Worm (Caenorhabditis elegans) whole organism, young adult: ENCODE results near the gene C46E10.8.

Experiments used
- Y53F4B.3 ChIP-seq: fragments of 200-800 bp; sonication (Bioruptor generic); IDR thresholded peaks from 2 replicates; pipeline ENCODE4 v1.3.6; 2022; ENCODE audit warnings: missing genetic modification reagents, missing genetic modification characterization, missing compliant biosample characterization
- ama-1 ChIP-seq, 3 experiments: fragments of 150-350 bp in 1 of 3; sonication (generic microtip) in 2 of 3; optimal IDR thresholded peaks; 2 replicates each; lab custom pipeline; 2014 to 2018; ENCODE audit warnings: missing biosample characterization in 2 of 3, missing genetic modification characterization in 2 of 3, missing genetic modification reagents in 2 of 3
- hmg-20 ChIP-seq: fragments of 200-800 bp; sonication (Bioruptor generic); IDR thresholded peaks from 2 replicates; pipeline ENCODE4 v1.3.6; 2022; ENCODE audit warnings: missing genetic modification reagents, missing genetic modification characterization, missing compliant biosample characterization
- madf-3 ChIP-seq: fragments of 200-800 bp; sonication (Bioruptor generic); IDR thresholded peaks from 2 replicates; pipeline ENCODE4 v1.3.6; 2022; ENCODE audit warnings: missing genetic modification reagents, missing genetic modification characterization, missing compliant biosample characterization
- mcd-1 ChIP-seq: fragments of 200-800 bp; sonication (Bioruptor generic); IDR thresholded peaks from 2 replicates; pipeline ENCODE4 v1.3.6; 2022; ENCODE audit warnings: missing genetic modification reagents, missing genetic modification characterization, missing compliant biosample characterization
- mes-4 ChIP-seq: sonication (generic microtip); optimal IDR thresholded peaks from 2 replicates; lab custom pipeline; 2016; ENCODE audit warnings: missing genotype, missing genetic modification characterization, missing compliant biosample characterization
- rec-8 ChIP-seq, 2 experiments: sonication (generic microtip); optimal IDR thresholded peaks; 2 replicates each; lab custom pipeline; 2016; ENCODE audit warnings: mild to moderate bottlenecking in 2 of 2, missing genetic modification characterization in 2 of 2, missing genetic modification reagents in 2 of 2, missing genotype in 2 of 2, missing biosample characterization in 1 of 2, missing compliant biosample characterization in 1 of 2, moderate library complexity in 1 of 2
- snpc-1.1 ChIP-seq: sonication (generic microtip); optimal IDR thresholded peaks from 2 replicates; lab custom pipeline; 2017; ENCODE audit warnings: missing genetic modification characterization, mild to moderate bottlenecking, missing compliant biosample characterization, antibody characterized with exemption, moderate library complexity, missing genotype, missing genetic modification reagents; ENCODE audit not compliant: insufficient read depth
- snpc-4 ChIP-seq, 5 experiments: fragments of 150-350 bp in 1 of 5; sonication (generic microtip) in 4 of 5; optimal IDR thresholded peaks; 2 replicates each; lab custom pipeline; 2014 to 2018; ENCODE audit warnings: missing genetic modification characterization in 5 of 5, missing biosample characterization in 3 of 5, antibody characterized with exemption in 2 of 5, mild to moderate bottlenecking in 2 of 5, missing compliant biosample characterization in 2 of 5, missing genotype in 2 of 5, moderate library complexity in 2 of 5, missing genetic modification reagents in 1 of 5
- unc-62 ChIP-seq: fragments of 150-350 bp; optimal IDR thresholded peaks from 2 replicates; lab custom pipeline; 2014; ENCODE audit warnings: missing biosample characterization, missing genetic modification reagents, missing genetic modification characterization

DNA sequence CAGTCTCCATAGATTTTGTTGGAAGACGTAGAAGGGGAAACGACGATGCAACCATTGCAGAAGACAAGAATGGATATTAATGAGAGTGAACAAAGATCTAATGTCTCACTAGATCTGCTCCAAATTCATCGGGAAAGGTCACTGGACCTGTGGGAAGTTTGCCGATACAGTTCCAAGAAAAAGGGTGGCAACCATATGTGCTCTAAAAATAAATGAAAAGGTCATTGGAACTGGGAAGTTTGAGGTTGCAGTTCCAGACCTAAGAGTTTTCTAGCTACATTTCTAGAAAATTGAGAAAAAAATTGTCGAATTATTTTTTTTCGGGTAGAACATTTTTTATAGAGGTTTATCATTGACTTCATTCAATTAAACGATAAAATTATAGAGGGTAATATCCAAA, 19.5 kb upstream of the C46E10.8 start, which contains the start of gene fbxb-92:
- TF ChIP-seq madf-3 (no peak), hmg-20 (GFP tag; lab: Robert Waterston, UW) (no peak), ama-1 (optimal IDR thresholded peaks at IDR 0.05; lab: Kevin White, UChicago) (no peak), ama-1 (GFP tag; optimal IDR thresholded peaks at IDR 0.05; lab: Kevin White, UChicago) (no peak), unc-62 (GFP tag; lab: Kevin White, UChicago) (no peak), snpc-4 (GFP tag; optimal IDR thresholded peaks at IDR 0.05; lab: Kevin White, UChicago) (no peak), snpc-4 (tag; optimal IDR thresholded peaks at IDR 0.05; lab: Kevin White, UChicago) (no peak), Y53F4B.3 (GFP tag; lab: Robert Waterston, UW) (no peak), mcd-1 (GFP tag; lab: Robert Waterston, UW) (no peak), snpc-1.1 (tag; lab: Kevin White, UChicago) (no peak), rec-8 (tag; optimal IDR thresholded peaks at IDR 0.05; lab: Kevin White, UChicago) (no peak), mes-4 (tag; lab: Kevin White, UChicago) (no peak)
